Fruit fly (Drosophila melanogaster): ENCODE results near the gene Gas41.

Gas41 gene

dm6 chr2L:6968013-6968517 lies 18.1 kb upstream of the Gas41 start (continued):
- TF ChIP-seq CG8924 (tag; optimal IDR thresholded peaks at IDR 0.05) (peak; percentile 30), CG15011 (GFP tag; optimal IDR thresholded peaks at IDR 0.05) (no peak), dpn (GFP tag; optimal IDR thresholded peaks at IDR 0.05) (peak; percentile 48 to 64), mirr (GFP tag; optimal IDR thresholded peaks at IDR 0.05) (no peak), fd3F (GFP tag; optimal IDR thresholded peaks at IDR 0.05) (no peak), ken (GFP tag; IDR thresholded peaks at IDR 0.05) (no peak; the same call in 2 of the 3 replicates), H2.0 (GFP tag; IDR thresholded peaks at IDR 0.05) (no peak), YL-1 (GFP tag; optimal IDR thresholded peaks at IDR 0.05) (peak; percentile 22), CG11247 (GFP tag; IDR thresholded peaks at IDR 0.05) (no peak), CG6683 (GFP tag; optimal IDR thresholded peaks at IDR 0.05) (no peak), Ets65A (GFP tag) (peak; percentile 89), prd (optimal IDR thresholded peaks at IDR 0.05) (no peak), prd (GFP tag; IDR thresholded peaks at IDR 0.05) (peak; percentile 23; the same call in 1 of the 3 replicates), NC2β (GFP tag; optimal IDR thresholded peaks at IDR 0.05) (peak; percentile 52), CG17361 (GFP tag; IDR thresholded peaks at IDR 0.05) (peak; percentile 74; the same call in 1 of the 3 replicates), org-1 (GFP tag; optimal IDR thresholded peaks at IDR 0.05) (no peak), ranshi (GFP tag; IDR thresholded peaks at IDR 0.05) (peak; percentile 62), da (GFP tag; optimal IDR thresholded peaks at IDR 0.05) (no peak), Deaf1 (tag; optimal IDR thresholded peaks at IDR 0.05) (peak; percentile 30), NfI (GFP tag; optimal IDR thresholded peaks at IDR 0.05) (peak; percentile 34), aop (GFP tag; IDR thresholded peaks at IDR 0.05) (no peak), tup (GFP tag; optimal IDR thresholded peaks at IDR 0.05) (no peak), MESR4 (GFP tag; optimal IDR thresholded peaks at IDR 0.05) (peak; percentile 93), fru (optimal IDR thresholded peaks at IDR 0.05) (no peak), ci (GFP tag; IDR thresholded peaks at IDR 0.05) (peak; percentile 81), ATbp (GFP tag; optimal IDR thresholded peaks at IDR 0.05) (peak; percentile 10), Rx (GFP tag; IDR thresholded peaks at IDR 0.05) (no peak), CG11504 (tag; optimal IDR thresholded peaks at IDR 0.05) (peak; percentile 51), Neu2 (GFP tag; optimal IDR thresholded peaks at IDR 0.05; ENCODE audit: borderline replicate concordance) (no peak), row (GFP tag; IDR thresholded peaks at IDR 0.05) (peak; percentile 83), Kr (GFP tag; optimal IDR thresholded peaks at IDR 0.05) (no peak), HLH4C (GFP tag; IDR thresholded peaks at IDR 0.05; ENCODE audit: partially characterized antibody) (peak; percentile 6), Dek (tag; optimal IDR thresholded peaks at IDR 0.05) (no peak), CG13894 (tag; optimal IDR thresholded peaks at IDR 0.05) (no peak), zen2 (GFP tag; IDR thresholded peaks at IDR 0.05; ENCODE audit: partially characterized antibody) (peak; percentile 88), ftz-f1 (GFP tag; optimal IDR thresholded peaks at IDR 0.05) (no peak), CG43689 (GFP tag; IDR thresholded peaks at IDR 0.05) (no peak), Oaz (GFP tag; IDR thresholded peaks at IDR 0.05) (no peak), CG42726 (GFP tag; IDR thresholded peaks at IDR 0.05; ENCODE audit: partially characterized antibody) (peak; percentile 19; the same call in 1 of the 2 replicates), pan (optimal IDR thresholded peaks at IDR 0.05) (peak in 1 of 2 experiments; percentile 52), pan (GFP tag; optimal IDR thresholded peaks at IDR 0.05 in 1 of 2, IDR thresholded peaks at IDR 0.05 in 1 of 2) (no peak), CG8359 (GFP tag; optimal IDR thresholded peaks at IDR 0.05; ENCODE audit: borderline replicate concordance) (no peak), Doc3 (GFP tag; IDR thresholded peaks at IDR 0.05; ENCODE audit: partially characterized antibody) (peak; percentile 91), gsb (GFP tag; IDR thresholded peaks at IDR 0.05) (no peak), GATAe (GFP tag; conservative IDR thresholded peaks at IDR 0.05) (no peak), Six4 (GFP tag; optimal IDR thresholded peaks at IDR 0.05) (peak; percentile 20), pros (GFP tag; optimal IDR thresholded peaks at IDR 0.05) (no peak), slbo (GFP tag; IDR thresholded peaks at IDR 0.05) (peak; percentile 54), Chrac-16 (GFP tag; optimal IDR thresholded peaks at IDR 0.05) (peak; percentile 22), fd96Cb (tag; optimal IDR thresholded peaks at IDR 0.05) (peak; percentile 5), CG7271 (tag; optimal IDR thresholded peaks at IDR 0.05) (no peak)

Measured in whole organism, embryonic.